Fruit fly (Drosophila melanogaster) S2 (cell line): ENCODE results near the gene CG5934.

ENCODE experiments used
- CG8478 ChIP-seq: fragments of >200 bp; optimal IDR thresholded peaks from 2 replicates; lab custom pipeline; 2018
- CTCF ChIP-seq, 2 experiments: fragments of >200 bp; optimal IDR thresholded peaks; 2 replicates each; lab custom pipeline; 2018

dm6 chr3R:27281811-27282131 lies 8.3 kb downstream of the CG5934 start:
- TF ChIP-seq CG8478 (lab: Kevin White, UChicago) (no peak), CTCF (optimal IDR thresholded peaks at IDR 0.05; lab: Kevin White, UChicago) (peak in 1 of 2 experiments; percentile 16)
